Worm (Caenorhabditis elegans) whole organism, late embryonic: ENCODE results near the gene F21C10.4.

Source experiments
- K02D7.2 ChIP-seq: sonication (generic microtip); optimal IDR thresholded peaks from 2 replicates; lab custom pipeline; 2017; ENCODE audit warnings: mild to moderate bottlenecking, missing genetic modification characterization, missing compliant biosample characterization
- ama-1 ChIP-seq: fragments of 150-350 bp; optimal IDR thresholded peaks from 2 replicates; lab custom pipeline; 2014
- ceh-18 ChIP-seq: sonication (generic microtip); optimal IDR thresholded peaks from 2 replicates; lab custom pipeline; 2016; ENCODE audit warnings: missing genetic modification characterization, missing compliant biosample characterization
- che-1 ChIP-seq: sonication (generic microtip); optimal IDR thresholded peaks from 2 replicates; lab custom pipeline; 2016; ENCODE audit warnings: mild to moderate bottlenecking, missing genetic modification characterization, missing compliant biosample characterization
- dmd-4 ChIP-seq: sonication (generic microtip); optimal IDR thresholded peaks from 2 replicates; lab custom pipeline; 2016; ENCODE audit warnings: borderline replicate concordance, missing genetic modification characterization, missing compliant biosample characterization
- hlh-13 ChIP-seq: fragments of 200-800 bp; sonication (Bioruptor generic); optimal IDR thresholded peaks from 2 replicates; lab custom pipeline; 2018; ENCODE audit warnings: mild to moderate bottlenecking, missing genetic modification characterization, missing compliant biosample characterization
- hlh-6 ChIP-seq: sonication (generic microtip); optimal IDR thresholded peaks from 2 replicates; lab custom pipeline; 2016; ENCODE audit warnings: missing genotype, missing genetic modification characterization, missing compliant biosample characterization
- hlh-8 ChIP-seq: sonication (generic microtip); optimal IDR thresholded peaks from 2 replicates; lab custom pipeline; 2016; ENCODE audit warnings: missing genotype, missing genetic modification characterization, missing compliant biosample characterization
- madf-2 ChIP-seq: sonication (generic microtip); optimal IDR thresholded peaks from 2 replicates; lab custom pipeline; 2017; ENCODE audit warnings: missing genetic modification characterization, missing compliant biosample characterization
- odd-2 ChIP-seq: sonication (generic microtip); optimal IDR thresholded peaks from 2 replicates; lab custom pipeline; 2017; ENCODE audit warnings: antibody characterized with exemption, mild to moderate bottlenecking, missing genetic modification characterization, missing compliant biosample characterization
- pha-4 ChIP-seq: fragments of 150-350 bp; optimal IDR thresholded peaks from 2 replicates; lab custom pipeline; 2018; ENCODE audit warnings: missing biosample characterization, missing genetic modification reagents, missing genetic modification characterization
- pqm-1 ChIP-seq: sonication (generic microtip); optimal IDR thresholded peaks from 2 replicates; lab custom pipeline; 2016; ENCODE audit warnings: missing genetic modification characterization, missing compliant biosample characterization
- pros-1 ChIP-seq: fragments of 150-350 bp; optimal IDR thresholded peaks from 2 replicates; lab custom pipeline; 2014; ENCODE audit warnings: missing biosample characterization, missing genetic modification reagents, missing genetic modification characterization
- sox-4 ChIP-seq: sonication (generic microtip); optimal IDR thresholded peaks from 2 replicates; lab custom pipeline; 2017; ENCODE audit warnings: mild to moderate bottlenecking, missing genetic modification characterization, inconsistent platforms, missing compliant biosample characterization

DNA sequence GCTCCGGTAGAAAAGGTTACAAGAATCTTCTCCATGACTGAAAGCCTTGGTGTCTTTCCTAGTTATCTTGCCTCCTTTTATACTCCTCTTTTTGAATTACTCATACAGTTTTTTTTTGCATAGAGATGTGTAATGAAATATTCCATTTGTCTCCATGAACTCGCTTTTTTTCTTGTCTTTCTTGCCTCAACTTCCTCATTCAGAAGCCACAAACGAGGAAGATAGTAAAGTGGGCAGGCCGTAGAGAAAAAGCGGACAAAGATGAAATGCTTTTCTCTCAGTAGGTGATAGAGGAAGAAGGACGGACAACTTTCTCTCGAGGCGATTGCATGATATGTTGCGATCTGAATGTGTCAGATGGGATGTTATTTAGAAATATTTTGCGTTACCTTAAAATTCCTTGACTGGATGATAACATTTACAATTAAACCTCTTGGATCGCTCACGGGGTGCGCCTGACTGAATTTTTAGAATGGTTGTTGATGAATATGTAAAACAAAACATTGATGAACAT lies 36.6 kb downstream of the F21C10.4 start, which contains the start of gene col-145:
- TF ChIP-seq sox-4 (tag; lab: Kevin White, UChicago) (no peak), hlh-13 (no peak), dmd-4 (tag; lab: Kevin White, UChicago) (no peak), pha-4 (tag; lab: Kevin White, UChicago) (no peak), odd-2 (tag; lab: Kevin White, UChicago) (no peak), madf-2 (tag; lab: Kevin White, UChicago) (no peak), pros-1 (tag; lab: Kevin White, UChicago) (no peak), che-1 (no peak), hlh-8 (no peak), pqm-1 (tag; lab: Kevin White, UChicago) (no peak), hlh-6 (tag; lab: Kevin White, UChicago) (no peak), ceh-18 (no peak), ama-1 (no peak), K02D7.2 (tag; lab: Kevin White, UChicago) (no peak)
